Fruit fly (Drosophila melanogaster) whole organism, embryonic: ENCODE measurements around the gene MSAmiP.

ENCODE experiments used
- CG10543 ChIP-seq: fragments of 200-800 bp; sonication (Bioruptor generic); optimal IDR thresholded peaks from 3 replicates; lab custom pipeline; 2017; ENCODE audit warnings: missing biosample characterization, mild to moderate bottlenecking, missing genetic modification characterization, moderate library complexity
- CG10565 ChIP-seq: fragments of 200-800 bp; sonication (Bioruptor generic); optimal IDR thresholded peaks from 3 replicates; lab custom pipeline; 2016; ENCODE audit warnings: missing biosample characterization, mild to moderate bottlenecking, missing genetic modification characterization
- CG10979 ChIP-seq: fragments of 200-800 bp; sonication (Bioruptor generic); optimal IDR thresholded peaks from 2 replicates; lab custom pipeline; 2018; ENCODE audit warnings: missing biosample characterization, mild to moderate bottlenecking, missing genetic modification characterization, moderate library complexity
- CG11695 ChIP-seq: fragments of 200-800 bp; sonication (Bioruptor generic); IDR thresholded peaks from 3 replicates; pipeline ENCODE4 v1.3.6; 2022; ENCODE audit warnings: missing biosample characterization, missing genetic modification characterization
- CG12219 ChIP-seq: fragments of 200-800 bp; sonication (Bioruptor generic); optimal IDR thresholded peaks from 3 replicates; lab custom pipeline; 2018; ENCODE audit warnings: missing biosample characterization, mild to moderate bottlenecking, missing genetic modification characterization
- CG12236 ChIP-seq: fragments of 200-800 bp; sonication (Bioruptor generic); optimal IDR thresholded peaks from 2 replicates; lab custom pipeline; 2016; ENCODE audit warnings: missing biosample characterization, missing genetic modification characterization
- CG14441 ChIP-seq: fragments of 200-800 bp; sonication (Bioruptor generic); IDR thresholded peaks from 2 replicates; pipeline ENCODE4 v1.3.6; 2022; ENCODE audit warnings: missing biosample characterization, missing genetic modification characterization
- CG14710 ChIP-seq: fragments of 200-800 bp; sonication (Bioruptor generic); optimal IDR thresholded peaks from 3 replicates; lab custom pipeline; 2019; ENCODE audit warnings: missing biosample characterization, mild to moderate bottlenecking, missing genetic modification characterization, moderate library complexity
- CG15696 ChIP-seq: fragments of 200-800 bp; sonication (Bioruptor generic); optimal IDR thresholded peaks from 2 replicates; lab custom pipeline; 2019; ENCODE audit warnings: missing biosample characterization, mild to moderate bottlenecking, missing genetic modification characterization, moderate library complexity
- CG17912 ChIP-seq: fragments of 200-800 bp; sonication (Bioruptor generic); optimal IDR thresholded peaks from 2 replicates; lab custom pipeline; 2018; ENCODE audit warnings: missing biosample characterization, mild to moderate bottlenecking, missing genetic modification characterization
- CG18011 ChIP-seq: fragments of 200-800 bp; sonication (Bioruptor generic); optimal IDR thresholded peaks from 2 replicates; lab custom pipeline; 2017; ENCODE audit warnings: missing biosample characterization, missing genetic modification characterization, mild to moderate bottlenecking, moderate library complexity, missing genotype
- CG18764 ChIP-seq: fragments of 200-800 bp; sonication (Bioruptor generic); optimal IDR thresholded peaks from 3 replicates; lab custom pipeline; 2016; ENCODE audit warnings: missing biosample characterization, missing genetic modification characterization
- CG2202 ChIP-seq: fragments of 200-800 bp; sonication (Bioruptor generic); optimal IDR thresholded peaks from 2 replicates; lab custom pipeline; 2018; ENCODE audit warnings: missing biosample characterization, mild to moderate bottlenecking, missing genetic modification characterization
- CG2875 ChIP-seq: fragments of 200-800 bp; sonication (Bioruptor generic); optimal IDR thresholded peaks from 2 replicates; lab custom pipeline; 2017; ENCODE audit warnings: missing biosample characterization, mild to moderate bottlenecking, missing genetic modification characterization, missing genetic modification reagents
- CG31388 ChIP-seq: fragments of 200-800 bp; sonication (Bioruptor generic); optimal IDR thresholded peaks from 2 replicates; lab custom pipeline; 2016; ENCODE audit warnings: missing biosample characterization, missing genetic modification characterization
- CG33213 ChIP-seq: fragments of 200-800 bp; sonication (Bioruptor generic); optimal IDR thresholded peaks from 3 replicates; lab custom pipeline; 2016; ENCODE audit warnings: missing biosample characterization, missing genetic modification characterization
- CG4707 ChIP-seq: fragments of 200-800 bp; sonication (Bioruptor generic); optimal IDR thresholded peaks from 2 replicates; lab custom pipeline; 2018; ENCODE audit warnings: missing biosample characterization, mild to moderate bottlenecking, missing genetic modification characterization, moderate library complexity
- CG6254 ChIP-seq: fragments of 200-800 bp; sonication (Bioruptor generic); optimal IDR thresholded peaks from 3 replicates; lab custom pipeline; 2017; ENCODE audit warnings: mild to moderate bottlenecking, missing biosample characterization, missing genetic modification reagents, missing genetic modification characterization
- CG6765 ChIP-seq: fragments of 200-800 bp; sonication (Bioruptor generic); optimal IDR thresholded peaks from 3 replicates; lab custom pipeline; 2017; ENCODE audit warnings: missing biosample characterization, mild to moderate bottlenecking, missing genetic modification characterization
- CG7987 ChIP-seq: fragments of 200-800 bp; sonication (Bioruptor generic); optimal IDR thresholded peaks from 2 replicates; lab custom pipeline; 2018; ENCODE audit warnings: missing biosample characterization, mild to moderate bottlenecking, missing genetic modification characterization, moderate library complexity
- Dek ChIP-seq: fragments of 200-800 bp; sonication (Bioruptor generic); optimal IDR thresholded peaks from 3 replicates; lab custom pipeline; 2019; ENCODE audit warnings: missing biosample characterization, mild to moderate bottlenecking, missing genetic modification characterization, moderate library complexity
- Dip3 ChIP-seq: fragments of 200-800 bp; sonication (Bioruptor generic); optimal IDR thresholded peaks from 3 replicates; lab custom pipeline; 2016; ENCODE audit warnings: missing biosample characterization, missing genetic modification characterization
- Fer3 ChIP-seq: fragments of 200-800 bp; sonication (Bioruptor generic); optimal IDR thresholded peaks from 2 replicates; lab custom pipeline; 2018; ENCODE audit warnings: missing biosample characterization, mild to moderate bottlenecking, missing genetic modification characterization, moderate library complexity
- Hmx ChIP-seq: fragments of 200-800 bp; sonication (Bioruptor generic); optimal IDR thresholded peaks from 2 replicates; lab custom pipeline; 2016; ENCODE audit warnings: missing biosample characterization, missing genetic modification characterization
- Kr ChIP-seq: fragments of 200-800 bp; sonication (Bioruptor generic); optimal IDR thresholded peaks from 2 replicates; lab custom pipeline; 2017; ENCODE audit warnings: missing biosample characterization, mild to moderate bottlenecking, missing genetic modification characterization
- Lpt ChIP-seq: fragments of >200 bp; optimal IDR thresholded peaks from 2 replicates; lab custom pipeline; 2018; ENCODE audit warnings: missing biosample characterization, missing genetic modification characterization
- MBD-R2 ChIP-seq: fragments of 200-800 bp; sonication (Bioruptor generic); IDR thresholded peaks from 2 replicates; pipeline ENCODE4 v1.3.6; 2022; ENCODE audit warnings: missing biosample characterization, missing genetic modification characterization
- Mad ChIP-seq: fragments of 200-800 bp; sonication (Bioruptor generic); optimal IDR thresholded peaks from 2 replicates; lab custom pipeline; 2016; ENCODE audit warnings: missing biosample characterization, missing genetic modification characterization
- Mes4 ChIP-seq: fragments of 200-800 bp; sonication (Bioruptor generic); optimal IDR thresholded peaks from 2 replicates; lab custom pipeline; 2016; ENCODE audit warnings: missing biosample characterization, missing genetic modification characterization
- Nf-YC ChIP-seq: fragments of 200-800 bp; optimal IDR thresholded peaks from 3 replicates; lab custom pipeline; 2019; ENCODE audit warnings: missing biosample characterization, mild to moderate bottlenecking, missing genetic modification characterization, moderate library complexity
- Optix ChIP-seq: fragments of 200-800 bp; sonication (Bioruptor generic); IDR thresholded peaks from 3 replicates; pipeline ENCODE4 v1.3.6; 2022; ENCODE audit warnings: missing biosample characterization, missing genetic modification characterization
- Trl ChIP-seq, 3 experiments: fragments of >200 bp in 2 of 3; fragments of 200-800 bp in 1 of 3; sonication (Bioruptor generic) in 1 of 3; optimal IDR thresholded peaks; 2 replicates in 1 of 3; 3 replicates in 2 of 3; lab custom pipeline; 2016 to 2017; ENCODE audit warnings: missing biosample characterization in 1 of 3, missing genetic modification characterization in 1 of 3
- ash1 ChIP-seq: fragments of 200-800 bp; sonication (Bioruptor generic); optimal IDR thresholded peaks from 2 replicates; lab custom pipeline; 2018; ENCODE audit warnings: missing biosample characterization, mild to moderate bottlenecking, missing genetic modification characterization
- cad ChIP-seq: fragments of >200 bp; optimal IDR thresholded peaks from 2 replicates; lab custom pipeline; 2017; ENCODE audit warnings: missing biosample characterization, missing genetic modification characterization
- dpn ChIP-seq, 2 experiments: fragments of 200-800 bp; sonication (Bioruptor generic); optimal IDR thresholded peaks; 3 replicates each; lab custom pipeline; 2016; ENCODE audit warnings: missing biosample characterization in 2 of 2, missing genetic modification characterization in 2 of 2
- fd102C ChIP-seq: fragments of 200-800 bp; sonication (Bioruptor generic); optimal IDR thresholded peaks from 2 replicates; lab custom pipeline; 2018; ENCODE audit warnings: missing biosample characterization, mild to moderate bottlenecking, missing genetic modification characterization, moderate library complexity
- gcm2 ChIP-seq: fragments of 200-800 bp; sonication (Bioruptor generic); optimal IDR thresholded peaks from 2 replicates; lab custom pipeline; 2016; ENCODE audit warnings: missing biosample characterization, missing genetic modification characterization
- grau ChIP-seq: fragments of 200-800 bp; optimal IDR thresholded peaks from 3 replicates; lab custom pipeline; 2019; ENCODE audit warnings: missing biosample characterization, mild to moderate bottlenecking, missing genetic modification characterization, moderate library complexity
- grn ChIP-seq: fragments of 200-800 bp; sonication (Bioruptor generic); optimal IDR thresholded peaks from 3 replicates; lab custom pipeline; 2017; ENCODE audit warnings: missing biosample characterization, missing genetic modification characterization
- hbn ChIP-seq: fragments of 200-800 bp; sonication (Bioruptor generic); IDR thresholded peaks from 2 replicates; pipeline ENCODE4 v1.3.6; 2022; ENCODE audit warnings: missing biosample characterization, missing genetic modification characterization; ENCODE audit not compliant: partially characterized antibody
- jumu ChIP-seq: fragments of 200-800 bp; sonication (Bioruptor generic); optimal IDR thresholded peaks from 3 replicates; lab custom pipeline; 2016; ENCODE audit warnings: missing biosample characterization, missing genetic modification characterization
- klu ChIP-seq: fragments of 200-800 bp; sonication (Bioruptor generic); IDR thresholded peaks from 2 replicates; pipeline ENCODE4 v1.3.6; 2022; ENCODE audit warnings: missing biosample characterization, missing genetic modification characterization
- knrl ChIP-seq: fragments of 200-800 bp; sonication (Bioruptor generic); IDR thresholded peaks from 3 replicates; pipeline ENCODE4 v1.3.6; 2022; ENCODE audit warnings: missing biosample characterization, missing genetic modification characterization; ENCODE audit not compliant: partially characterized antibody
- nom ChIP-seq: fragments of 200-800 bp; sonication (Bioruptor generic); optimal IDR thresholded peaks from 2 replicates; lab custom pipeline; 2017; ENCODE audit warnings: missing biosample characterization, missing genetic modification characterization, mild to moderate bottlenecking, moderate library complexity, missing genetic modification reagents
- odd ChIP-seq: fragments of 200-800 bp; sonication (Bioruptor generic); optimal IDR thresholded peaks from 2 replicates; lab custom pipeline; 2017; ENCODE audit warnings: missing biosample characterization, mild to moderate bottlenecking, missing genetic modification characterization
- schlank ChIP-seq: fragments of 200-800 bp; sonication (Bioruptor generic); optimal IDR thresholded peaks from 2 replicates; lab custom pipeline; 2018; ENCODE audit warnings: missing biosample characterization, mild to moderate bottlenecking, missing genetic modification characterization
- tll ChIP-seq, 2 experiments: fragments of 200-800 bp in 1 of 2; fragments of >200 bp in 1 of 2; sonication (Bioruptor generic) in 1 of 2; optimal IDR thresholded peaks; 2 replicates each; lab custom pipeline; 2017 to 2019; ENCODE audit warnings: missing biosample characterization in 2 of 2, missing genetic modification characterization in 2 of 2, mild to moderate bottlenecking in 1 of 2, moderate library complexity in 1 of 2
- wdn ChIP-seq: fragments of 200-800 bp; sonication (Bioruptor generic); IDR thresholded peaks from 2 replicates; pipeline ENCODE4 v1.3.6; 2022; ENCODE audit warnings: missing biosample characterization, missing genetic modification characterization
- zen2 ChIP-seq: fragments of 200-800 bp; sonication (Bioruptor generic); IDR thresholded peaks from 3 replicates; pipeline ENCODE4 v1.3.6; 2022; ENCODE audit warnings: missing biosample characterization, missing genetic modification characterization; ENCODE audit not compliant: partially characterized antibody

Gene MSAmiP

DNA sequence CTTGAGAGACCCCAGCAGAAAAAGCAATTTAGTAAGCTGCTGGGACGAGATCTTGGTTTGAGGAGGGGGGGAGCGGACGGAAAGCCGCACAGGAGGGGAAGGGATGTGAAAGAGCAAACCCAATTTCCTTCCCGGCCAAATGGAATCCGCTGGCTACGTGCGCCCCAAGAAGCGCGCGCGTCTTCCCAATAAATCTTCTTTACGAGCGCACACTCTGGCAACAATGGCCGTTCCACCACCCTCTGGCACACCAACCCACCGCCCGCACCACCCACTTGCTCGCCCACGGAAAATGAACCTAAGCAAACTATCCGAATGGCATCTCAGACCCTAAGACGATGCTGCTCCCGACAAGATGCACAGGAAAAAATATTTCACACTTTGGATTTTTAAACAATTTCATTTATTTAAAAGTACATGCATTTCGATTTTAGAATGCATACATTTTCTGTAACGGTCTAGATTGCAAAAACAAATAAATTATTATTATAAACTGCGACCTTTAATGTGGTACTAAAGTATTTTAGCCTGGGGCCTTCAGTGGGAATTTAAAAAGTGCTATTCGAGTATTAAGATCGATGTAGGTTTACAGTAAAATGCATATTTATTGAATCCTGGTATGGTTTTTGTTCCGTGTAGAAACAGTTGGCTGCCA lies 102.0 kb downstream of the MSAmiP start (continued):
- TF ChIP-seq fd102C (GFP tag; lab: Kevin White, UChicago) (no peak), CG7987 (peak; percentile 26), odd (peak; percentile 38), knrl (GFP tag; lab: Robert Waterston, UW) (no peak), CG31388 (no peak), grn (GFP tag; lab: Kevin White, UChicago) (no peak), nom (no peak), klu (no peak), CG18011 (GFP tag; lab: Kevin White, UChicago) (no peak), Trl (optimal IDR thresholded peaks at IDR 0.05; lab: Kevin White, UChicago) (no peak), Trl (GFP tag; optimal IDR thresholded peaks at IDR 0.05; lab: Kevin White, UChicago) (no peak), CG2202 (tag; lab: Kevin White, UChicago) (peak; percentile 22), CG12219 (peak; percentile 27), CG6254 (GFP tag; lab: Kevin White, UChicago) (peak; percentile 29), cad (GFP tag; lab: Kevin White, UChicago) (no peak), Dek (tag; lab: Kevin White, UChicago) (peak; percentile 39), Hmx (GFP tag; lab: Kevin White, UChicago) (no peak), CG10565 (no peak), hbn (GFP tag; lab: Robert Waterston, UW) (no peak), CG33213 (no peak), jumu (GFP tag; lab: Kevin White, UChicago) (peak; percentile 41), CG4707 (no peak), wdn (GFP tag; lab: Robert Waterston, UW) (no peak), Mes4 (GFP tag; lab: Kevin White, UChicago) (no peak), Lpt (GFP tag; lab: Kevin White, UChicago) (no peak), CG12236 (GFP tag; lab: Kevin White, UChicago) (no peak), dpn (GFP tag; optimal IDR thresholded peaks at IDR 0.05; lab: Kevin White, UChicago) (peak; percentile 18 to 48), CG6765 (GFP tag; lab: Kevin White, UChicago) (peak; percentile 29), CG2875 (GFP tag; lab: Kevin White, UChicago) (peak; percentile 22), Optix (GFP tag; lab: Robert Waterston, UW) (no peak), Mad (no peak), CG11695 (GFP tag; lab: Robert Waterston, UW) (peak; percentile 41; the same call in 1 of the 3 replicates), zen2 (no peak), grau (tag; lab: Kevin White, UChicago) (peak; percentile 76), schlank (tag; lab: Kevin White, UChicago) (no peak), CG14441 (0 out of 2 replicates have a peak, but pooled peaks have one; percentile 27), Nf-YC (peak; percentile 29), Dip3 (GFP tag; lab: Kevin White, UChicago) (no peak), Kr (GFP tag; lab: Kevin White, UChicago) (no peak), CG10979 (peak; percentile 66), ash1 (GFP tag; lab: Kevin White, UChicago) (no peak), Fer3 (tag; lab: Kevin White, UChicago) (peak; percentile 54), CG15696 (tag; lab: Kevin White, UChicago) (peak; percentile 32), CG14710 (tag; lab: Kevin White, UChicago) (peak; percentile 62), gcm2 (GFP tag; lab: Kevin White, UChicago) (no peak), CG18764 (GFP tag; lab: Kevin White, UChicago) (peak; percentile 3), MBD-R2 (GFP tag; lab: Robert Waterston, UW) (no peak), CG10543 (GFP tag; lab: Kevin White, UChicago) (peak; percentile 33), CG17912 (GFP tag; lab: Kevin White, UChicago) (no peak), tll (GFP tag; optimal IDR thresholded peaks at IDR 0.05; lab: Kevin White, UChicago) (no peak)
